Worm (Caenorhabditis elegans): ENCODE results near the gene F13C5.3.

The F13C5.3 gene

DNA sequence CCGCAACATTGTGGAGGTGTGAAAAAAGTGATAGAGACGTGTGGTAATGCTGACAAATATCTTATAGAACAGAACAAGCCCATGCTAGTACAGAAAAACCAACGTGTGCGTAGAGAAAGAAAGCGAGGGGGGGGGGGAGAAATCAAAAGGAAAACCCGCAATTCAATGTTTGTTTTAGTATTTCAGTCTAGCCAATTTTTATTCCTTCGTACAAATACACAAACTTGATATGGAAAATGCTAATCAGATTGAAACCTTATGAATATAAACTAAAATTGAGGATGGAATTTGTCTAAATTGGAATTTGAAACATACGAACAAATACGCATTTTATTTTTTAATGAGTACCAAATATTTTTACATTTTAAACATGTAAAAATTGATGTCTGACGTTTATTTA is 11.6 kb downstream of the F13C5.3 start, which contains the start of gene mrp-1:
mrp-1 (minus strand) TSS at position 101 of the 400 bp plus-strand sequence.
- no peak for TF ChIP-seq ceh-82 (tag; optimal IDR thresholded peaks at IDR 0.05)
- no peak for TF ChIP-seq vab-7 (GFP tag; IDR thresholded peaks at IDR 0.05)
- TF ChIP-seq ZK546.5 (tag; optimal IDR thresholded peaks at IDR 0.05), result no peak
- TF ChIP-seq T26A8.4 (GFP tag; IDR thresholded peaks at IDR 0.05), result no peak
- TF ChIP-seq hlh-11 (tag; optimal IDR thresholded peaks at IDR 0.05), result no peak

DNA sequence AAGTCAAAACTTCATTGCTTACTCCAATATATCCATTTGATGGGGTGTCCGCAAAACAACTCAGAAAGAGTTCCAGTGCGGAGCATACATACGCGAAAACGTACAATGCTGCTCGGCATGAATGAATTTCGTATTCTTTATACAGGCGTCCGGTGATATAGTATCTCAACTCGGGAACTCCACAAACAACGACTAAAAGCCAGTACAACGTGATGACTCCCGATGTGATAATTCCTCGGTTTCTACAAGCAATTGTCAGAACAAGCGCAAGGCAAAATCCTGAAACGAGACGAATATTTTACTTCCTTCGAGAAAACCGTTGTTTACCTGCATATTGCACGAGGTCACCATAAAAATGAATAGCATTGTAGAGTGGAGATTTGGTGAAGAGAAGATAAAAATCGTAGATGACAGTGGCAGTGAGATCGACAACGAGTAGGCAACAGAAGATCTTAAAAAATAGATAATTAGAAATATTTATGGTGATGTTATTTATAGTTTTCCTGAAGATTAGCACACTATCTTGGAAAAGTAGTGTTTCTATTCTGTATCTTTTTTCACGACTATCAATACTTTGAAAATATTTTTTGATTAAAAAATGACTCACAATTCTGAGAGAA is 13.7 kb downstream of the F13C5.3 start:
- TF ChIP-seq aha-1 (tag) (peak; percentile 41), nhr-10 (tag; optimal IDR thresholded peaks at IDR 0.05) (no peak), unc-62 (GFP tag; optimal IDR thresholded peaks at IDR 0.05 in 1 of 2) (peak in 1 of 2 experiments; percentile 93), unc-62 (tag; optimal IDR thresholded peaks at IDR 0.05) (no peak)

DNA sequence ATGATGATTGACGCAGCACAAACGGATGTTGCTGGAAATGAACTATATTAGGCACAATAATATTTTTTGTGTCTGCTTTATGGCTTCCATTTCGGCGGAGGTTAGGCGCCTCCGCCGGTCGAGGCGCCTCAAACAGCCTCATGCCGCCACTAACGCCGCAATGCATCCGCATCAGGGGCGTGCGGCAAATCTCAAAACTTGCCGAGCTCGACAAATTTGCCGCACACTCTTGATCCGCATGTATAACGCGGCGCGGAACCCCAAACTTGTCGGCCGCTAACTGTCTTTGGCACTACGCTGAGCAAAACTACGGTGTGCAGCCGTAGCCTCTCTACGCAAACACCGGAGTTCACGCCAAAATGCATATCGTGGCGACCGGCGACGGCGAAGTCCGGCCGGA is 17.6 kb downstream of the F13C5.3 start:
- peak; percentile 70 for TF ChIP-seq set-16 (GFP tag; IDR thresholded peaks at IDR 0.05)
- no peak for TF ChIP-seq tag-97 (GFP tag; IDR thresholded peaks at IDR 0.05)
- no peak for TF ChIP-seq dmd-8 (GFP tag; IDR thresholded peaks at IDR 0.05)
- TF ChIP-seq spr-1 (tag; optimal IDR thresholded peaks at IDR 0.05), result no peak
- no peak for TF ChIP-seq lin-15B (tag; optimal IDR thresholded peaks at IDR 0.05)

DNA sequence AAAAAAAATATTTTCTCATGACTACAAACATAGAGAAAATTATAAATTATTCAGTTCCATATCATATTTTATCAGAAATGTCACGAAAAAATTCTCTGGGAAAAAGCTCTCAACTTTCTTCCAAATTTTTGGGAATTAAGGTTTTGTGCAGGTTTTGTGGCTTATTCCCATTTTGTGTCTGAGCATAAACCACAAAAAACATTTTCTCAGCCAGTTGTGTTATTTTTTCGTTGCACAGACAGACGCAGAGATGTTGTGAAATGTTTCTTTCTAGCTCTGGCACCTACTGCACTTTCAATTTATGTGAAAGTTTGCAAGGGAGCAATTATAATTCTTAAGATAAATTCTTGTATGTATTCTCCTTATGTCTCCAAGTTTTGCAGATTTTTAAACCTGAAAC is 24.3 kb downstream of the F13C5.3 start:
- TF ChIP-seq lin-1 (GFP tag; IDR thresholded peaks at IDR 0.05) (no peak), nhr-102 (tag; optimal IDR thresholded peaks at IDR 0.05) (peak; percentile 64)

DNA sequence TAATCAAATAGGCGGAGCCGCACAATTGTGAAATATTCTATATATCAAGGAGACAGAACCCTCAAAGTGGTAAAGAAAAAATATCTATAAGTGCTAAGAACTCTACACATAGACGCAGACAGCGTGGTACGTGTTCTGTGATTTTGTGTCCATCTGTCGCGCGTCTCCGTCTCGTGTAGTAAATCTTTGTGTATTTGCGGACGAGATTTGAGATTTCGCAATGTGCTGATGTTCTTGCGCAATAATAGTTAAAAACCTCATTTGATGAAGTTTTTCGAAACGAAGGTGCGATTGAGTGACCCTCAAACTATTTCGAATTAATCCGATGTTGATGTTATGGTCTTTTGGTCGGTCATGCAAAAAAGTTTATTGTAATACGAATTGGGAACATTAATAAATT is 26.1 kb downstream of the F13C5.3 start:
- TF ChIP-seq F10B5.3 (tag; optimal IDR thresholded peaks at IDR 0.05) (no peak), mep-1 (tag; optimal IDR thresholded peaks at IDR 0.05) (peak; percentile 44), lim-7 (GFP tag; IDR thresholded peaks at IDR 0.05) (no peak), attf-4 (tag; optimal IDR thresholded peaks at IDR 0.05) (no peak), rbr-2 (tag; optimal IDR thresholded peaks at IDR 0.05) (peak; percentile 26), fkh-10 (GFP tag; optimal IDR thresholded peaks at IDR 0.05) (peak; percentile 31), lin-39 (tag; optimal IDR thresholded peaks at IDR 0.05) (no peak), nhr-11 (tag; optimal IDR thresholded peaks at IDR 0.05) (peak; percentile 81), nhr-28 (tag; optimal IDR thresholded peaks at IDR 0.05) (peak; percentile 56), mxl-3 (GFP tag; optimal IDR thresholded peaks at IDR 0.05) (peak; percentile 22), zip-2 (tag; optimal IDR thresholded peaks at IDR 0.05) (peak; percentile 85), hlh-11 (tag; optimal IDR thresholded peaks at IDR 0.05) (peak; percentile 28), hif-1 (tag; optimal IDR thresholded peaks at IDR 0.05) (peak in 1 of 2 experiments; percentile 46), hlh-30 (tag; optimal IDR thresholded peaks at IDR 0.05; ENCODE audit: insufficient read depth) (peak; percentile 63), mes-2 (tag; optimal IDR thresholded peaks at IDR 0.05; ENCODE audit: poor library complexity, severe bottlenecking) (peak; percentile 36), snpc-1.2 (GFP tag; IDR thresholded peaks at IDR 0.05) (no peak), php-3 (GFP tag; IDR thresholded peaks at IDR 0.05) (no peak), nhr-102 (tag; optimal IDR thresholded peaks at IDR 0.05) (peak; percentile 21), hmg-1.1 (GFP tag; IDR thresholded peaks at IDR 0.05) (0 out of 2 replicates have a peak, but pooled peaks have one; percentile 37), pqm-1 (tag; optimal IDR thresholded peaks at IDR 0.05) (no peak), pha-4 (GFP tag; IDR thresholded peaks at IDR 0.05) (no peak), pha-4 (tag; optimal IDR thresholded peaks at IDR 0.05) (peak; percentile 41), nhr-76 (tag; optimal IDR thresholded peaks at IDR 0.05) (no peak), unc-62 (GFP tag; optimal IDR thresholded peaks at IDR 0.05 in 1 of 2) (peak in 1 of 2 experiments; percentile 90), unc-62 (tag; optimal IDR thresholded peaks at IDR 0.05) (no peak), dpl-1 (GFP tag; optimal IDR thresholded peaks at IDR 0.05) (peak; percentile 4), aha-1 (tag) (peak; percentile 91), mdl-1 (tag; optimal IDR thresholded peaks at IDR 0.05) (peak in 1 of 2 experiments; percentile 57)

Data from whole organism, L4 larva.